Fruit fly (Drosophila melanogaster) whole organism, prepupa: ENCODE results near the gene Ir7g.

ENCODE experiments used
- Blimp-1 ChIP-seq: fragments of 200-800 bp; sonication (Bioruptor generic); optimal IDR thresholded peaks from 3 replicates; lab custom pipeline; 2017; ENCODE audit warnings: missing biosample characterization, missing genetic modification characterization, mild to moderate bottlenecking, moderate library complexity, missing genetic modification reagents
- CG10669 ChIP-seq: fragments of 200-800 bp; sonication (Bioruptor generic); optimal IDR thresholded peaks from 3 replicates; lab custom pipeline; 2018; ENCODE audit warnings: missing biosample characterization, mild to moderate bottlenecking, missing genetic modification characterization, moderate library complexity
- CG11762 ChIP-seq: fragments of 200-800 bp; sonication (Bioruptor generic); optimal IDR thresholded peaks from 3 replicates; lab custom pipeline; 2016; ENCODE audit warnings: missing biosample characterization, missing genetic modification characterization; ENCODE audit not compliant: insufficient read depth
- CG15336 ChIP-seq: fragments of 200-800 bp; sonication (Bioruptor generic); IDR thresholded peaks from 2 replicates; pipeline ENCODE4 v1.3.6; 2022; ENCODE audit warnings: missing biosample characterization, missing genetic modification characterization
- CG31627 ChIP-seq: fragments of 200-800 bp; sonication (Bioruptor generic); optimal IDR thresholded peaks from 3 replicates; lab custom pipeline; 2016; ENCODE audit warnings: missing biosample characterization, missing genetic modification characterization
- CG32006 ChIP-seq: fragments of 200-800 bp; sonication (Bioruptor generic); optimal IDR thresholded peaks from 3 replicates; lab custom pipeline; 2017; ENCODE audit warnings: missing biosample characterization, mild to moderate bottlenecking, missing genetic modification characterization
- CG34406 ChIP-seq: fragments of 200-800 bp; sonication (Bioruptor generic); optimal IDR thresholded peaks from 3 replicates; lab custom pipeline; 2016; ENCODE audit warnings: missing biosample characterization, missing genetic modification characterization
- CG3919 ChIP-seq: fragments of 200-800 bp; sonication (Bioruptor generic); optimal IDR thresholded peaks from 3 replicates; lab custom pipeline; 2016; ENCODE audit warnings: missing biosample characterization, missing genetic modification characterization
- CG6163 ChIP-seq: fragments of 200-800 bp; sonication (Bioruptor generic); IDR thresholded peaks from 3 replicates; pipeline ENCODE4 v1.3.6; 2022; ENCODE audit warnings: missing biosample characterization, missing genetic modification characterization
- CG6276 ChIP-seq: fragments of 200-800 bp; sonication (Bioruptor generic); optimal IDR thresholded peaks from 2 replicates; lab custom pipeline; 2017; ENCODE audit warnings: missing biosample characterization, mild to moderate bottlenecking, missing genetic modification characterization
- CG6808 ChIP-seq: fragments of 200-800 bp; sonication (Bioruptor generic); optimal IDR thresholded peaks from 3 replicates; lab custom pipeline; 2017; ENCODE audit warnings: missing biosample characterization, missing genetic modification characterization, mild to moderate bottlenecking, moderate library complexity, missing genetic modification reagents
- CG6854 ChIP-seq: fragments of 200-800 bp; sonication (Bioruptor generic); optimal IDR thresholded peaks from 2 replicates; lab custom pipeline; 2017; ENCODE audit warnings: missing biosample characterization, mild to moderate bottlenecking, missing genetic modification characterization
- CG7368 ChIP-seq: fragments of 200-800 bp; sonication (Bioruptor generic); optimal IDR thresholded peaks from 3 replicates; lab custom pipeline; 2016; ENCODE audit warnings: missing biosample characterization, missing genetic modification characterization
- CG8119 ChIP-seq: fragments of 200-800 bp; sonication (Bioruptor generic); IDR thresholded peaks from 3 replicates; pipeline ENCODE4 v1.3.6; 2022; ENCODE audit warnings: missing biosample characterization, missing genetic modification characterization
- CG9139 ChIP-seq: fragments of 200-800 bp; sonication (Bioruptor generic); optimal IDR thresholded peaks from 3 replicates; lab custom pipeline; 2017; ENCODE audit warnings: missing biosample characterization, mild to moderate bottlenecking, missing genetic modification characterization
- Ets21C ChIP-seq: fragments of 200-800 bp; sonication (Bioruptor generic); optimal IDR thresholded peaks from 3 replicates; lab custom pipeline; 2016; ENCODE audit warnings: missing biosample characterization, missing genetic modification characterization
- Ets96B ChIP-seq: fragments of 200-800 bp; optimal IDR thresholded peaks from 2 replicates; lab custom pipeline; 2019; ENCODE audit warnings: missing biosample characterization, mild to moderate bottlenecking, missing genetic modification characterization, moderate library complexity
- Hr38 ChIP-seq: sonication (Bioruptor generic); optimal IDR thresholded peaks from 2 replicates; lab custom pipeline; 2016; ENCODE audit warnings: missing biosample characterization, missing genetic modification characterization
- Hr39 ChIP-seq: fragments of 200-800 bp; sonication (Bioruptor generic); optimal IDR thresholded peaks from 2 replicates; lab custom pipeline; 2016; ENCODE audit warnings: missing biosample characterization, missing genetic modification characterization
- Lpt ChIP-seq: fragments of 200-800 bp; sonication (Bioruptor generic); optimal IDR thresholded peaks from 3 replicates; lab custom pipeline; 2016; ENCODE audit warnings: missing biosample characterization, missing genetic modification characterization
- Met ChIP-seq: fragments of 200-800 bp; sonication (Bioruptor generic); optimal IDR thresholded peaks from 3 replicates; lab custom pipeline; 2016; ENCODE audit warnings: missing biosample characterization, missing genetic modification characterization
- OdsH ChIP-seq: fragments of 200-800 bp; sonication (Bioruptor generic); optimal IDR thresholded peaks from 3 replicates; lab custom pipeline; 2016; ENCODE audit warnings: missing biosample characterization, missing genetic modification characterization
- Sox14 ChIP-seq: fragments of 200-800 bp; sonication (Bioruptor generic); optimal IDR thresholded peaks from 3 replicates; lab custom pipeline; 2016; ENCODE audit warnings: missing biosample characterization, missing genetic modification characterization
- achi ChIP-seq: fragments of 200-800 bp; sonication (Bioruptor generic); optimal IDR thresholded peaks from 3 replicates; lab custom pipeline; 2016; ENCODE audit warnings: missing biosample characterization, missing genetic modification characterization
- acj6 ChIP-seq: fragments of 200-800 bp; sonication (Bioruptor generic); optimal IDR thresholded peaks from 3 replicates; lab custom pipeline; 2016; ENCODE audit warnings: missing biosample characterization, missing genetic modification characterization
- cyc ChIP-seq: fragments of 200-800 bp; sonication (Bioruptor generic); optimal IDR thresholded peaks from 3 replicates; lab custom pipeline; 2016; ENCODE audit warnings: missing biosample characterization, missing genetic modification characterization
- eg ChIP-seq: fragments of 200-800 bp; sonication (Bioruptor generic); IDR thresholded peaks from 3 replicates; pipeline ENCODE4 v1.3.6; 2022; ENCODE audit warnings: missing biosample characterization, missing genetic modification characterization
- esn ChIP-seq: fragments of 200-800 bp; sonication (Bioruptor generic); optimal IDR thresholded peaks from 2 replicates; lab custom pipeline; 2016; ENCODE audit warnings: missing biosample characterization, mild to moderate bottlenecking, missing genetic modification characterization, moderate library complexity
- fd85E ChIP-seq: fragments of 200-800 bp; sonication (Bioruptor generic); optimal IDR thresholded peaks from 3 replicates; lab custom pipeline; 2016; ENCODE audit warnings: missing biosample characterization, missing genetic modification characterization
- fkh ChIP-seq: fragments of 200-800 bp; sonication (Bioruptor generic); optimal IDR thresholded peaks from 3 replicates; lab custom pipeline; 2017; ENCODE audit warnings: missing biosample characterization, mild to moderate bottlenecking, missing genetic modification characterization, moderate library complexity
- net ChIP-seq: fragments of 200-800 bp; sonication (Bioruptor generic); optimal IDR thresholded peaks from 3 replicates; lab custom pipeline; 2016; ENCODE audit warnings: missing biosample characterization, missing genetic modification characterization
- salr ChIP-seq, 2 experiments: fragments of 200-800 bp; sonication (Bioruptor generic); optimal IDR thresholded peaks; 3 replicates each; lab custom pipeline; 2016 to 2018; ENCODE audit warnings: missing biosample characterization in 2 of 2, missing genetic modification characterization in 2 of 2, mild to moderate bottlenecking in 1 of 2
- spab ChIP-seq: fragments of 200-800 bp; sonication (Bioruptor generic); optimal IDR thresholded peaks from 2 replicates; lab custom pipeline; 2017; ENCODE audit warnings: missing biosample characterization, mild to moderate bottlenecking, missing genetic modification characterization, missing genetic modification reagents
- ss ChIP-seq, 2 experiments: fragments of 200-800 bp; sonication (Bioruptor generic); optimal IDR thresholded peaks; 2 replicates in 1 of 2; 3 replicates in 1 of 2; lab custom pipeline; 2017 to 2018; ENCODE audit warnings: mild to moderate bottlenecking in 2 of 2, missing biosample characterization in 2 of 2, missing genetic modification characterization in 2 of 2, moderate library complexity in 1 of 2
- topi ChIP-seq: fragments of 200-800 bp; sonication (Bioruptor generic); optimal IDR thresholded peaks from 3 replicates; lab custom pipeline; 2016; ENCODE audit warnings: missing biosample characterization, missing genetic modification characterization
- vri ChIP-seq: fragments of 200-800 bp; sonication (Bioruptor generic); optimal IDR thresholded peaks from 3 replicates; lab custom pipeline; 2016; ENCODE audit warnings: missing biosample characterization, mild to moderate bottlenecking, missing genetic modification characterization

The Ir7g gene

dm6 chrX:7878736-7879135 lies 5.7 kb upstream of the Ir7g start, which contains the start of gene Ir7d:
Gene Ir7d (minus strand): TSS chrX:7878836.
- no peak for TF ChIP-seq CG6276 (GFP tag; lab: Kevin White, UChicago)
- no peak for TF ChIP-seq eg (GFP tag; lab: Robert Waterston, UW)
- no peak for TF ChIP-seq spab (GFP tag; lab: Kevin White, UChicago)
- TF ChIP-seq CG31627 (GFP tag; lab: Kevin White, UChicago) = no peak
- no peak for TF ChIP-seq Blimp-1
- no peak for TF ChIP-seq Ets96B (tag; lab: Kevin White, UChicago)
- no peak for TF ChIP-seq CG6808 (GFP tag; lab: Kevin White, UChicago)
- no peak for TF ChIP-seq CG7368
- TF ChIP-seq topi (GFP tag; lab: Kevin White, UChicago) = no peak
- no peak for TF ChIP-seq CG8119 (GFP tag; lab: Robert Waterston, UW)
- no peak for TF ChIP-seq CG34406 (GFP tag; lab: Kevin White, UChicago)
- TF ChIP-seq Sox14 = no peak
- no peak for TF ChIP-seq Hr39 (GFP tag; lab: Kevin White, UChicago)
- no peak for TF ChIP-seq CG6854 (GFP tag; lab: Kevin White, UChicago)

dm6 chrX:7881579-7881978 lies 2.9 kb upstream of the Ir7g start, which contains the start of gene Ir7e:
Gene Ir7e (minus strand): TSS chrX:7881679.
- TF ChIP-seq Ets21C (GFP tag; lab: Kevin White, UChicago) = no peak
- no peak for TF ChIP-seq CG3919 (GFP tag; lab: Kevin White, UChicago)
- TF ChIP-seq net (GFP tag; lab: Kevin White, UChicago) = no peak
- TF ChIP-seq Lpt (GFP tag; lab: Kevin White, UChicago) = no peak
- no peak for TF ChIP-seq CG9139
- TF ChIP-seq vri (GFP tag; lab: Kevin White, UChicago) = no peak
- no peak for TF ChIP-seq achi (GFP tag; lab: Kevin White, UChicago)
- TF ChIP-seq CG7368 = no peak
- TF ChIP-seq cyc (GFP tag; lab: Kevin White, UChicago) = no peak
- TF ChIP-seq Met (GFP tag; lab: Kevin White, UChicago) = no peak
- no peak for TF ChIP-seq CG6163 (GFP tag; lab: Robert Waterston, UW)
- no peak for TF ChIP-seq esn
- TF ChIP-seq CG6854 (GFP tag; lab: Kevin White, UChicago) = no peak
- TF ChIP-seq OdsH = no peak
- no peak for TF ChIP-seq fd85E (GFP tag; lab: Kevin White, UChicago)
- no peak for TF ChIP-seq Hr38
- TF ChIP-seq salr (GFP tag; optimal IDR thresholded peaks at IDR 0.05; lab: Kevin White, UChicago) = no peak

- no peak for TF ChIP-seq CG11762 (GFP tag; lab: Kevin White, UChicago)
- TF ChIP-seq CG7368 = no peak
- no peak for TF ChIP-seq cyc (GFP tag; lab: Kevin White, UChicago)
- no peak for TF ChIP-seq acj6 (GFP tag; lab: Kevin White, UChicago)
- no peak for TF ChIP-seq CG10669 (GFP tag; lab: Kevin White, UChicago)
- no peak for TF ChIP-seq esn
- no peak for TF ChIP-seq CG3919 (GFP tag; lab: Kevin White, UChicago)
- TF ChIP-seq fkh = no peak
- TF ChIP-seq CG31627 (GFP tag; lab: Kevin White, UChicago) = no peak
- TF ChIP-seq Ets21C (GFP tag; lab: Kevin White, UChicago) = no peak
- TF ChIP-seq Ets96B (tag; lab: Kevin White, UChicago) = no peak
- TF ChIP-seq CG15336 (GFP tag; lab: Robert Waterston, UW) = no peak
- TF ChIP-seq ss (GFP tag; optimal IDR thresholded peaks at IDR 0.05; lab: Kevin White, UChicago) = no peak
- no peak for TF ChIP-seq fd85E (GFP tag; lab: Kevin White, UChicago)
- TF ChIP-seq CG32006 (GFP tag; lab: Kevin White, UChicago) = no peak
These were observed 534 bp upstream of the Ir7g start, which contains the start of gene Ir7f for dm6 chrX:7883926-7884325. Gene Ir7f (minus strand): TSS chrX:7884026.
